Fruit fly (Drosophila melanogaster) S2 (cell line): Measurements from ENCODE around the gene Archease.
A peak's percentile ranks its signal among the peaks of the same experiment; 100 is the strongest.

ENCODE experiments used
- CG8478 ChIP-seq: fragments of >200 bp; optimal IDR thresholded peaks from 2 replicates; lab custom pipeline; 2018
- CTCF ChIP-seq, 2 experiments: fragments of >200 bp; optimal IDR thresholded peaks; 2 replicates each; lab custom pipeline; 2018

The Archease gene

DNA sequence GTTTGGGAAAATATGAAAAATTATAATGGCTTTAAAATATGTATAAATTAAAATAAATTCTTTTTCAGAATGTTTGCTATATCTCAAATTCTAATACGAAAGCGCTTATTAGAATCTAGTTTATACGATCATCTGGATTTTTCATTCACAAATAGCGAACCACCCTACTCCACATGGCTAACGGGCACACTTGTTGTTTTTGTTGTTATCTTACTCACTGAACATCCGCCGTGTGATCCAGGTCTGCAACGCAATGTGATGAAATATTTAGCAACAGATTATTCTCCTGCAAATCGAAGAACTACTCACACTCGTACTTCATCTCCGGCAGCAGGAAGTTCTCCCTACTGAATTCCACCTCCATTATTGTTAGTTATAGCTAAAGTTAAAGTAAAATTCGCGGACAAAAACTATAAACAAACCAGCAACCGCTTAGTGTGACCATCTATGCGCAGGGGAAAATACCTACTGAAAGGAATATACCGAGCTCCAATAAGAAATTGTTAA is at the start of gene Archease:
TSS of gene Archease (minus strand) at position 472 of the 507 bp plus-strand sequence.
- no peak for TF ChIP-seq CTCF (optimal IDR thresholded peaks at IDR 0.05; lab: Kevin White, UChicago)
- no peak for TF ChIP-seq CG8478 (lab: Kevin White, UChicago)

DNA sequence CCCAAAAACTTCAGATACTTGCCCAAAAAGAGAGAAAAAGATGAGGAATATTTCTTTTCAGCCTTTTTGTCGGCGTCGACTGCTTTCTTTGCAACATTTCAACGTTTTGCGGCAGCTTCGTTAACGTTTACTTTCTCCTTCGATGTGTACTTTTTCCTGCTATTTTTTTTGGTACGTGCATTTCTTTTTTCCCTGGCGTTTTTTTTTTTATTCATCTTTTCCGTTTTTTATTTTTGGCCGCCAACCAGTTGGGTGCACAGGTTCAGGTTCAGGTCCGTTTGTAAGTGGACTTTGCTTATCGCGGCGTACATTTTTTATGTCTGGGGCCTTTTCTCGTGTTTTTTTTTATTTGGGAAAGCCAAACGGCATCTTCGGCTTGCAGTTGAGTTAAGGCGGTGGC is 41.7 kb upstream of the Archease start:
- TF ChIP-seq CTCF (optimal IDR thresholded peaks at IDR 0.05; lab: Kevin White, UChicago), result no peak
- no peak for TF ChIP-seq CG8478 (lab: Kevin White, UChicago)

- TF ChIP-seq CTCF (optimal IDR thresholded peaks at IDR 0.05; lab: Kevin White, UChicago) (no peak), CG8478 (lab: Kevin White, UChicago) (no peak)
These were observed 40.6 kb upstream of the Archease start for dm6 chr3R:21703346-21703745.

dm6 chr3R:21701529-21701928 is 38.8 kb upstream of the Archease start:
- no peak for TF ChIP-seq CG8478 (lab: Kevin White, UChicago)
- TF ChIP-seq CTCF (optimal IDR thresholded peaks at IDR 0.05; lab: Kevin White, UChicago), result no peak

DNA sequence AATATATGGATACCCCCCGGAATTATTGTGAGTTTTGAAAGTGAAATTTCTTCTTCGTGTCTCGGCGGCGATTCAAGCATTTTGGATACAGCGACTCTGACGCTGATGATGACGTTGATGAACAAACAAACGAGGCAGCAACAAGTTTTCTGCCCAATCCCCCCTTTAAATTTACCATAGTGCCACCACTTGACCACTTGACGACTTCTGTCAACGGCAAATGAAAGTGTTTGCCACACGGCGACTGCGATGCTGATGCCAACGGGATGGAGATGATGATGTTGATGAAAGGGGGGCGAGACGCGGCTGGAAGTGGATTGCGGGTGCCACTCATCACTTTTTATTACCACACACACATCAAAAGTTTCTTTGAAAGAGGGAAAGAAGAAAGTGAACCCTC is 37.7 kb upstream of the Archease start:
- TF ChIP-seq CTCF (optimal IDR thresholded peaks at IDR 0.05; lab: Kevin White, UChicago) (no peak), CG8478 (lab: Kevin White, UChicago) (no peak)

dm6 chr3R:21698895-21699300 is 36.1 kb upstream of the Archease start:
- TF ChIP-seq CG8478 (lab: Kevin White, UChicago) (no peak), CTCF (optimal IDR thresholded peaks at IDR 0.05; lab: Kevin White, UChicago) (no peak)

- TF ChIP-seq CG8478 (lab: Kevin White, UChicago), result no peak
These were observed 30.4 kb upstream of the Archease start for dm6 chr3R:21693110-21693672.

DNA sequence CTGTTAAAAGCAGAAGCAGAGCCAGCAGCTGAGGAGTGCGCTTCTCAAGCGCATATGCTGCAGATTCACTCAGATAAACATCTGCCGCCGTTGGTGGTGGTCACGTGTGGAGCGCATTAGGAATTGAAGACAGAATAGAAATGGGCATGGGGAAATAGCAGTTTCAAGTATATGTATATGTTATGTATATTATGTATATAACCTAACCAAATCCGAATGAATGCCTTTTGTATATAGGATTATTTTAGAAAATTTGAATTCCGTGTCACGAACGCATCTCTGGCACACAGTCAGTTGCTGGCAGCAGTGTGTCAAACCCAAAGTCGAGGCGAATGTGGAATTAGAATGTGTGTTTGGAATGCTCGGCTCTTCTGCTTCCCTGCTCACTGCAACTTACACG is 28.3 kb upstream of the Archease start:
- no peak for TF ChIP-seq CTCF (optimal IDR thresholded peaks at IDR 0.05; lab: Kevin White, UChicago)
- TF ChIP-seq CG8478 (lab: Kevin White, UChicago), result no peak

DNA sequence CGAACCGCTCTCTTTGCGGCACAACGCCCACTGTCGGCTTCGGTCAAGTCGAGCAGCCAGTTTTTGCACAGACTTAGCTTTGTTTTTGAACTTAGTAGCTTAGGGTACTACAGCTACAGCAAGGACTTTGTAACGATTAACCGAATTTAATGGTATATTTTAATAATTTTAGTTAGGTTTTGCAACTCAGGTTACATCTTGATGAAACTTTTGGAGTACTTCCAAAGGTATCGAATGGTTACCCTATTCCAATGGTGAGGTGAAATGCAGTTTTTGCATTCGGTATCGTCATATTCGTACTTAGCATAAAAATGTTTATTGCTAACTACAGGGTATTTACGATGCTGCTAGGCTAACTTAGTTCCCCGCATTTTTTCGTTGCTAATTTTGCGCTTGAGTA is 25.8 kb upstream of the Archease start:
- TF ChIP-seq CTCF (optimal IDR thresholded peaks at IDR 0.05; lab: Kevin White, UChicago), result no peak
- TF ChIP-seq CG8478 (lab: Kevin White, UChicago), result no peak

- no peak for TF ChIP-seq CG8478 (lab: Kevin White, UChicago)
- TF ChIP-seq CTCF (optimal IDR thresholded peaks at IDR 0.05; lab: Kevin White, UChicago), result no peak
These were observed 25.1 kb upstream of the Archease start for dm6 chr3R:21687902-21688301.

DNA sequence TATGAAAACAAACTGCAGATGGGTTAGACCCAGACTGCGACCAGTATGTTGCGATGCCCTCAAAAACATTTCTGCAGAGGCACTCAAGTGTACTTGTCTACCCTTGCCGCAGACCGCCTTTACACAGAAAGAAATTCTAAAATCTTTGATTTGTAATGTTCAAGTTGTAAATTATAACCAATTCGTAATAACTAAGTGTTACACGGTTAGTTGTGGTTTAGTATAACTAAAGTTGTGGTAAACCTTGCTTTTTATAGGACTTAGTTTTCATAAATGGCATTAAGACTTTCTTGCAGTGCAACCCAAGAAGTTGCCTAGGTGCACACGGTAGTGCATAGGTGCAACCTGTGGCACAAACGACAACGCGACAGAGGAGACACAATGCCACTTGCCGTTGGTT is 19.3 kb upstream of the Archease start:
- TF ChIP-seq CTCF (optimal IDR thresholded peaks at IDR 0.05; lab: Kevin White, UChicago), result no peak
- TF ChIP-seq CG8478 (lab: Kevin White, UChicago), result no peak

dm6 chr3R:21679310-21679709 is 16.5 kb upstream of the Archease start:
- no peak for TF ChIP-seq CTCF (optimal IDR thresholded peaks at IDR 0.05; lab: Kevin White, UChicago)
- no peak for TF ChIP-seq CG8478 (lab: Kevin White, UChicago)

DNA sequence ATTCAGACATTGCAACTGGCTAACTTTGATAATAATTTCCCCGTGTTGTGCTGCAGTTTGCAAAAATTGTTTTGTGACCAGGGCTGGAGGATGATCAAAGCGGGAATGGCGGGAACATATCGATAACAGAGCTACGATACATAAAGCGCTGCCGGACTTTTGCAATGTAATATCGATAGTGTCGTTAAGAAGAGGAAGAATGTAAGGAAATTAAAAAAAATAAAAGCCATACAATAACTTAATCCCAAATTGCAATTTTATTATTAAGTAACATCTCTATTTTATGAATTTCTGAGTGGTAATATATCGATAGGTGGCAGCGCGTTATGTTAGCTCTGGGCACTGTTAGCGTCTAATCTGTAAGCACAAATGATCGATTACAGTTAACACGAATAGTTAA is 8.9 kb upstream of the Archease start, which contains the start of gene PolA1:
TSS of gene PolA1 (minus strand) at position 115 of the 400 bp plus-strand sequence.
- TF ChIP-seq CTCF (optimal IDR thresholded peaks at IDR 0.05; lab: Kevin White, UChicago), result peak in 1 of 2 experiments; percentile 6
- no peak for TF ChIP-seq CG8478 (lab: Kevin White, UChicago)

- TF ChIP-seq CG8478 (lab: Kevin White, UChicago) (no peak), CTCF (optimal IDR thresholded peaks at IDR 0.05; lab: Kevin White, UChicago) (no peak)
These were observed 2.6 kb upstream of the Archease start for dm6 chr3R:21665404-21665803.

DNA sequence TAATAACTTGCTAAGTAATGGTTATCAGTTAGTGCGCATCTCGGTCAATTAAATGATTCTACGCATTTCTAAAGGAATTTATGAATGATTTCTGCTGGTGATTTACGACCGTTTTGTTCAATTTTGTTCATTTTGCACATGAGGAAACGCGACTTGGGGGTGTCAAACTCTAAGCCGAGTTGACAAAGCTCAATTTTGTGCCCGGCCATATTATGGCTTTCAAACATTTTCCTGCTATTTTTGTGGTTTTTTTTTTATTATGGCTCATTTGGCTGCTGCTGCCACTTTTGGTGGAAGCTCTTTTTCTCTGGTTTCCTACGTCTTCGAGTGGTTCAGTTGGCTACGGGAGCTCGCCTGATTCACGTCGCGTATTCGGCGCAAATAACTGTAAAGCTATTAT is 1.3 kb upstream of the Archease start, which contains the start of gene Jhbp16:
TSS of gene Jhbp16 (plus strand) at position 301 of the 400 bp plus-strand sequence.
- TF ChIP-seq CTCF (optimal IDR thresholded peaks at IDR 0.05; lab: Kevin White, UChicago), result no peak
- no peak for TF ChIP-seq CG8478 (lab: Kevin White, UChicago)

dm6 chr3R:21660659-21661126 is 2.1 kb downstream of the Archease start, which contains the start of gene E2f1:
Gene E2f1, minus strand, starts transcription at chr3R:21660871.
- TF ChIP-seq CTCF (optimal IDR thresholded peaks at IDR 0.05; lab: Kevin White, UChicago), result no peak
- TF ChIP-seq CG8478 (lab: Kevin White, UChicago), result no peak
